Worm (Caenorhabditis elegans): ENCODE data around the gene F42A10.6.
A peak's percentile ranks its signal among the peaks of the same experiment; 100 is the strongest.

Gene F42A10.6

ce11 chrIII:6166634-6167033 is 10.0 kb downstream of the F42A10.6 start:
- TF ChIP-seq dao-5 (tag; optimal IDR thresholded peaks at IDR 0.05) (no peak), him-1 (tag; optimal IDR thresholded peaks at IDR 0.05) (no peak), W03F9.2 (tag; optimal IDR thresholded peaks at IDR 0.05) (no peak)

DNA sequence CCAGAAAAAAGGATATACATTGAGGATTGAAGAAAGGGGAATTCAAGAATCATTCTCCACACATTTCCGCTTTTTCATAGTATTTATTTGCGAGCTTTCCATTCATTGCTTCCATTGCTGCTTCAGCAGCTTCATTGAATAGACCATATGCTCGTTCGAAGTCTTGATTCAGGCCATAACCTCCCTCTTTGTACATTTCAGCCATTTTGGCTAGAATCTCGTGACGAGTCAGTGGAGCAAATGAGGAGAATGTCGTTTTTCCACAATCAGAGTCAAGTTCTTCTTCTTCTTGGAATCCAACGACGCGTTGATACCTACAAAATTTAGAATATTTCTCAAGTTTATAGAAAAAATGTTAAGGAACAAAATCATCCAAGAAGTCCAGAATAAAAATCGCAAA is 11.4 kb downstream of the F42A10.6 start:
- no peak for TF ChIP-seq him-1 (tag; optimal IDR thresholded peaks at IDR 0.05)
- TF ChIP-seq W03F9.2 (tag; optimal IDR thresholded peaks at IDR 0.05): no peak
- no peak for TF ChIP-seq dao-5 (tag; optimal IDR thresholded peaks at IDR 0.05)

- TF ChIP-seq dao-5 (tag; optimal IDR thresholded peaks at IDR 0.05): no peak
These were observed 12.2 kb downstream of the F42A10.6 start, which contains the start of gene F42A10.9 for ce11 chrIII:6164253-6164971. F42A10.9 (plus strand) TSS chrIII:6164573.

DNA sequence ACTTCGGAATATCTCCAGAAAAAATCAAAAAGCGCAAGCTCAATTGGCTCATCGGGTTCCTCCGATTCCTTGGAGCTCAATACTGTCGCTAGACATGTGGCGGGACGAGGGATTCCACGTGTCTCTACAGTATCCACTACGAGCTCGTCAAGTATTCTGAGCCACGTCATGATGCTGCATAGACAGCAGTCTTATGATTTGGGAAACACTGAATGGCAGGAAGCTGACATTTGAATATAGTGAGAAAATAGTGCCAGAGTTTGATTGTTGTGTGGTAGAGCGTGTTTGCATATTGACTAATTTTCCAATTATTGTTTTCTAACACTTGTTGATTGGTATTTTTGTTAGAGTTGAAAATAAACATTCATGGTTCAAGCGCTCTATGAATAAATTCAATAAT is 13.3 kb downstream of the F42A10.6 start:
- TF ChIP-seq dao-5 (tag; optimal IDR thresholded peaks at IDR 0.05) (no peak), W03F9.2 (tag; optimal IDR thresholded peaks at IDR 0.05) (no peak), him-1 (tag; optimal IDR thresholded peaks at IDR 0.05) (no peak)

DNA sequence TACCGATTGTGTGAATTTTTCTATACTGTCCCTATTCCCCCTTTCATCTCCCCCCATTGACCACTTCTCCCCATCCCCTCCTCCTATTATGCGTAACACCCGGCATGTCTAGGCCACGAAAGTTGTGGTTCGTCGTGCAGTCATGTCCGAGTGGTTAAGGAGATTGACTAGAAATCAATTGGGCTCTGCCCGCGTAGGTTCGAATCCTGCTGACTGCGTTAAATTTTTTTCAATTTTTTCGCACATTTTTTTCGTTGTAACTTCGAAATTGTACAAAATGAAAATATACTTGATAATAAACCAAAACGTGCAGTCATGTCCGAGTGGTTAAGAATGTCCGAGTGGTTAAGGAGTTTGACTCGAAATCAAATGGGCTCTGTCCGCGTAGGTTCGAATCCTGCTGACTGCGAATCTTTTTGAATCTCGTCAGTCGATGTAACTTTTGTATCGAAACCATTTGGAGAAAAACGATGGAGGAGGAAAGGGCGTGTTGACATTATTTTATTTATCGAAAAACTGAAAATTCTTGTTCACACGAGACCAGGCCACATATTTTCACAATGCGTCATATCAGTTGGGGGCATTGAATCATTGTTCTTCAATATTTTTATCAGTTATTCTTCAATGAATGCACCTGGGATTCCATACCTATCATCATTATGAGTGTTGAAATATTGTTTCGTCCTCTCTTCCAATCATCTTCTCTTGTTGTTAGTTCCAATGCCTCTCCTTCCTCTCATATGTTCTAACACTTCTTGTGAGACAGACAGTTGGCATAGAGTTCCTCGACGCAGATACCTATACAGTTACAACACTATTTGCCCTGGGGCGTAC is 17.8 kb downstream of the F42A10.6 start, which contains the start of gene nfm-1:
TSS of gene nfm-1 (plus strand) at position 812 of the 834 bp plus-strand sequence.
- no peak for TF ChIP-seq dao-5 (tag; optimal IDR thresholded peaks at IDR 0.05)
- TF ChIP-seq W03F9.2 (tag; optimal IDR thresholded peaks at IDR 0.05): peak; percentile 23
- peak; percentile 46 for TF ChIP-seq him-1 (tag; optimal IDR thresholded peaks at IDR 0.05)

DNA sequence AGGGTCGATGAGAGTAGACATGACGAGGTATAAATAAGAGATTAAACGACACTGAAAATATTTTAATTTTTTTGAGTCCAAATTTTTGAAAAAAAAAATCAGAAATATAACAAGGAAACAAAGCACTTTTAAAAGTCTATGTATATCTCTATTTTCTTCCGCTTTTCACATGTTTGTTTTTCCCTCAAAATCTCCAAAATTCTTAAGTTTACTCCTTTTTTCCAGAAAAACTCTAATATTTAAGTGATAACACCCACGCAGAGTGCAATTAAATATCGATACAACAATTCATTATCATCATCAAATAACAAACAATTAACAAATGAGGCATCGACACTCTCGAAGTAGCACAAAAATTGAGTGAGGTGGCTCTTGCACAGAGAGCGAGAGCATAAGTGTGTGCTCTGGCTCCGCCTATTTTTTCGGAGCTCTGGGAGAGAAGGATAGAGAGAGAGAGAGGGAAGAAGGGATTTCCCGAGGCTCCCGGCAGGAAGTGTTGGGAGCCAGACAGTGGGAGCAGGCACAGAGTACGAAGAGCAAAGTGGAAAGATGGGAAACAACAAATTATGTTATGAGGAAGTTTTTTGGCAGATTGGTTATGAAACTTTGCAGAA is 18.8 kb downstream of the F42A10.6 start, which contains the start of gene anmt-2:
TSS of gene anmt-2 (minus strand) at position 51 of the 614 bp plus-strand sequence.
- no peak for TF ChIP-seq W03F9.2 (tag; optimal IDR thresholded peaks at IDR 0.05)
- TF ChIP-seq dao-5 (tag; optimal IDR thresholded peaks at IDR 0.05): no peak
- no peak for TF ChIP-seq him-1 (tag; optimal IDR thresholded peaks at IDR 0.05)

DNA sequence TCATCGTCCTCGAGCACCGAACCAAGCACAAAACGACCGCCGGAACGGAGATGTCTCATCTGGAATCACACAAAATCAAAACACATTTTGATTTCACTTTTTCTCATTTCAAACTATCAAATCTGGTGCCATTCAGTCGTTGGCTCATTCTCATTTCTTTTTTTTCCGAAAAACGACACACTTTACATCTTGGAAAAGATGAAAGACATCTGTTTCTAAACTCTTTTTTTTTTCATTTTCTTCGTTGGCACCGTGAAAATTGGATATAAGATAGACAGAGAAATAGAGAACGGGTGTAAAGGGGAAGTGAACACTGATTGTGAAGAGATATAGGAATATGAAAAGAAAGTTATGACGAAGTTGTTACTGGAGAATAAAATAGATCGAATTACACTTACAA is 20.9 kb downstream of the F42A10.6 start:
- no peak for TF ChIP-seq him-1 (tag; optimal IDR thresholded peaks at IDR 0.05)

ce11 chrIII:6154586-6154985 is 22.1 kb downstream of the F42A10.6 start:
- no peak for TF ChIP-seq him-1 (tag; optimal IDR thresholded peaks at IDR 0.05)
- TF ChIP-seq dao-5 (tag; optimal IDR thresholded peaks at IDR 0.05): no peak
- TF ChIP-seq W03F9.2 (tag; optimal IDR thresholded peaks at IDR 0.05): no peak

DNA sequence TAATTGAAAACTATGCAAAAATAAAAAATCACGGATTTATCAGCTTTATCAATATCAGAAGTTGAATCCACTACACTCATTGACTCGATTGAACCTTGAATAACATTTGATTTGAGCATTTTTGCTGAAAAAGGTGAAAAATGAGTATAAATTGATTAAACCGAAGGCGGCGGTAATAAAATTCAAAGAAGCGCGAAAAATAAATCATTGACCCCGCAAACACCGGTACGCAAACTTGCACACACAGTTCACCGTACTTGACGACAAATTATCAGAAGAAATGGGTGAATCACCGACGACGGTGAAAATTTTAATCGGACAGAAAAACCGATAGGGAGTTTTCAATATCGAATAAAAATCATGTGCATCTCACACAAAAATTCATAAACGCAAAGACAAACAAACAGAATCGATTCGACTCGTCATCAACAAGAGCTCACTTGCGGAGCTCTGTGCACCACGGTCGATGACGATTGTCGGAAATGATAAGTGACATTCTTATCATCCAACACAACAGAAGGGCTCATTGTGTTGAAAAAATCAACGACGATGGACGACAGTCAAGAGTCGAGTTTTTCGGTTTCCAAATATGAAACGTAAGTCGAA is 27.1 kb downstream of the F42A10.6 start, which contains the start of the genes wht-7 and Y42G9A.1:
TSS of gene wht-7 (minus strand) at position 131 of the 606 bp plus-strand sequence.
TSS of gene Y42G9A.1 (plus strand) at position 495 of the 606 bp plus-strand sequence.
- TF ChIP-seq him-1 (tag; optimal IDR thresholded peaks at IDR 0.05) (no peak), W03F9.2 (tag; optimal IDR thresholded peaks at IDR 0.05) (peak; percentile 27)

- TF ChIP-seq him-1 (tag; optimal IDR thresholded peaks at IDR 0.05): no peak
These were observed 28.0 kb downstream of the F42A10.6 start for ce11 chrIII:6148684-6149083.

DNA sequence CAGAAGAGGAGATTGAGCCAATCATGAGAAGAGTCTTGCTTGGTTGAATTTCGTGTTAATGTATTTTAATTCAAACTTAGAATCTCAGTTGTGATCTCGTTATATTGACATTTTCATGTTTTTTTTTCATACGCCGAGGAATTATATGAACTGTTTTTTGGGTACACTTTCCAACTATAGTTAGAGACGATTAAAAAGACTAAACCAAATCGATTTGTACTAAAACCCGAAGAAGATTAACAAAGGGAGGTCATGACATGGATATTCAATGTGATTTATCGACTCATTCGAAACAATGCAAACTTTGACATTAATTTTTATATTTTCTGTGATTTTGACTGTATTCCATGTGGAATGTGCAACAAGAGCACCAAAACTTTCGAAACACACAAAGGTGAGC is 28.8 kb downstream of the F42A10.6 start, which contains the start of gene Y42G9A.2:
TSS of gene Y42G9A.2 (plus strand) at position 284 of the 400 bp plus-strand sequence.
- no peak for TF ChIP-seq W03F9.2 (tag; optimal IDR thresholded peaks at IDR 0.05)
- TF ChIP-seq him-1 (tag; optimal IDR thresholded peaks at IDR 0.05): no peak
- TF ChIP-seq dao-5 (tag; optimal IDR thresholded peaks at IDR 0.05): no peak

- no peak for TF ChIP-seq W03F9.2 (tag; optimal IDR thresholded peaks at IDR 0.05)
- TF ChIP-seq him-1 (tag; optimal IDR thresholded peaks at IDR 0.05): no peak
- no peak for TF ChIP-seq dao-5 (tag; optimal IDR thresholded peaks at IDR 0.05)
These were observed 29.9 kb downstream of the F42A10.6 start for ce11 chrIII:6146797-6147196.

DNA sequence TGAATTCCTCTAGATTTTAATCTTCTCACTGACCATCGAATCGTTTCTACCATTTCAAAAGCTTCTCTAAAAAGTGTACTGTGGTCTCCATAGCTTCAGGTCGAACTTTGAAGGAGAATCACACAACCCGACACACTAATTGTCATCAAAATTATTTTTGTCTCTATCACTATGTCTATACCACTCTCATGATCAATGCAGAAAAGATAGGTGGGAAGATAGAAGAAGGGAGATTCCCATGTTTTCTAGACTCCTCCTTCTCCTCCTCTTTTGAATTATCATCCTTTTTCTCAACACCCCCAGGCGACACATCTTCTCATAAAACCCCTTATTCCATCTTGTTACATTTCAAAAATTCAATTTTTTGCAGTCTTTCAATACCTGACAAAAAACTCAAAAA is 30.8 kb downstream of the F42A10.6 start, which contains the start of gene Y42G9A.3:
TSS of gene Y42G9A.3 (plus strand) at position 363 of the 400 bp plus-strand sequence.
- TF ChIP-seq him-1 (tag; optimal IDR thresholded peaks at IDR 0.05) (no peak), W03F9.2 (tag; optimal IDR thresholded peaks at IDR 0.05) (no peak), dao-5 (tag; optimal IDR thresholded peaks at IDR 0.05) (no peak)

Data from whole organism, L4/young adult.